Worm (Caenorhabditis elegans) whole organism, early embryonic: ENCODE measurements around the gene T24E12.3.

Experiments
- B0310.2 ChIP-seq: sonication (generic microtip); optimal IDR thresholded peaks from 2 replicates; lab custom pipeline; 2016; ENCODE audit warnings: mild to moderate bottlenecking, missing genetic modification characterization, missing compliant biosample characterization
- F13C5.2 ChIP-seq: sonication (generic microtip); optimal IDR thresholded peaks from 2 replicates; lab custom pipeline; 2017; ENCODE audit warnings: mild to moderate bottlenecking, missing genetic modification characterization, inconsistent platforms, missing compliant biosample characterization
- aly-1 ChIP-seq: sonication (generic microtip); optimal IDR thresholded peaks from 2 replicates; lab custom pipeline; 2016; ENCODE audit warnings: missing genetic modification characterization, missing compliant biosample characterization
- ama-1 ChIP-seq: fragments of 150-350 bp; optimal IDR thresholded peaks from 2 replicates; lab custom pipeline; 2014
- ceh-13 ChIP-seq: fragments of 200-800 bp; sonication (Bioruptor generic); optimal IDR thresholded peaks from 2 replicates; lab custom pipeline; 2018; ENCODE audit warnings: mild to moderate bottlenecking, missing genetic modification characterization, missing compliant biosample characterization
- ets-7 ChIP-seq: sonication (generic microtip); optimal IDR thresholded peaks from 2 replicates; lab custom pipeline; 2016; ENCODE audit warnings: missing genotype, missing genetic modification characterization, missing compliant biosample characterization
- flt-1 ChIP-seq: fragments of 200-800 bp; sonication (Bioruptor generic); IDR thresholded peaks from 2 replicates; pipeline ENCODE4 v1.3.6; 2022; ENCODE audit warnings: missing genetic modification characterization, missing compliant biosample characterization
- hmg-4 ChIP-seq: fragments of 200-800 bp; sonication (Bioruptor generic); optimal IDR thresholded peaks from 2 replicates; lab custom pipeline; 2018; ENCODE audit warnings: mild to moderate bottlenecking, missing genetic modification characterization, missing compliant biosample characterization
- hnd-1 ChIP-seq: sonication (generic microtip); optimal IDR thresholded peaks from 2 replicates; lab custom pipeline; 2016; ENCODE audit warnings: missing genetic modification characterization, missing compliant biosample characterization
- pes-1 ChIP-seq: fragments of 200-800 bp; sonication (Bioruptor generic); IDR thresholded peaks from 2 replicates; pipeline ENCODE4 v1.3.6; 2022; ENCODE audit warnings: missing genetic modification reagents, missing genetic modification characterization, missing compliant biosample characterization
- scrt-1 ChIP-seq: fragments of 200-800 bp; sonication (Bioruptor generic); IDR thresholded peaks from 2 replicates; pipeline ENCODE4 v1.3.6; 2022; ENCODE audit warnings: missing genetic modification characterization, missing compliant biosample characterization
- sea-1 ChIP-seq: fragments of 200-800 bp; sonication (Bioruptor generic); conservative IDR thresholded peaks from 2 replicates; pipeline ENCODE4 v1.3.6; 2022; ENCODE audit warnings: missing genetic modification characterization, missing compliant biosample characterization
- tbx-11 ChIP-seq: fragments of 200-800 bp; sonication (Bioruptor generic); IDR thresholded peaks from 2 replicates; pipeline ENCODE4 v1.3.6; 2022; ENCODE audit warnings: missing genetic modification characterization, missing compliant biosample characterization
- tra-4 ChIP-seq: sonication (generic microtip); optimal IDR thresholded peaks from 2 replicates; lab custom pipeline; 2017; ENCODE audit warnings: missing genetic modification characterization, missing compliant biosample characterization

DNA sequence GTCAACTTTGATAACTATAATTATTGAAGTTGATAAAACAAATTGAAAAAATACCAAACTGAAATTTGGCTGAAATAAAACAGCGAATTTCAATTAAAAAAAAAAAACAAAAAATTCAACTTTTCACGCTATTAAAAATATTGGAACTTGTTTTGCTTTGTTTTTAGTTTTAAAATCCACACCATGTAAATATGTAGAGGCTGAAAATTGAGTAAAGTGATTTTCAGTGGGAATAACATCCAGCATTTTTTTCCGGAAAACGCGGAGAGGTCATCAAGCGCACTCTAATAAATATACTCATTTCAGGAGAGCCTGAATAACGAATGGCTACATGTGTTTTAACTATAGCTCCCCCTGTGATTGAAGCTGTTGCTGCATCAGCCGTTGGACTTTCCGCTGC, 22.2 kb upstream of the T24E12.3 start, which contains the start of gene rcd-1:
- TF ChIP-seq hmg-4 (GFP tag; lab: Kevin White, UChicago) (no peak), ama-1 (no peak), aly-1 (no peak), pes-1 (GFP tag; lab: Robert Waterston, UW) (no peak), sea-1 (GFP tag; lab: Robert Waterston, UW) (no peak), scrt-1 (GFP tag; lab: Robert Waterston, UW) (no peak), F13C5.2 (tag; lab: Kevin White, UChicago) (no peak), B0310.2 (tag; lab: Kevin White, UChicago) (no peak), flt-1 (GFP tag; lab: Robert Waterston, UW) (no peak), tra-4 (no peak), ets-7 (tag; lab: Kevin White, UChicago) (no peak), tbx-11 (GFP tag; lab: Robert Waterston, UW) (no peak), hnd-1 (tag; lab: Kevin White, UChicago) (no peak), ceh-13 (GFP tag; lab: Kevin White, UChicago) (no peak)
